Worm (Caenorhabditis elegans) whole organism, L1 larva: Measurements from ENCODE around the gene rps-13.

Experiments
- C16A3.4 ChIP-seq: fragments of 150-350 bp; optimal IDR thresholded peaks from 2 replicates; lab custom pipeline; 2014; ENCODE audit warnings: missing biosample characterization, missing genetic modification characterization
- aly-2 ChIP-seq: fragments of 150-350 bp; optimal IDR thresholded peaks from 2 replicates; lab custom pipeline; 2014; ENCODE audit warnings: missing biosample characterization, missing genetic modification characterization
- dpl-1 ChIP-seq, 3 experiments: fragments of 150-350 bp in 2 of 3; sonication (generic microtip) in 1 of 3; optimal IDR thresholded peaks; 2 replicates each; lab custom pipeline; 2014 to 2017; ENCODE audit warnings: missing biosample characterization in 3 of 3, missing genetic modification characterization in 3 of 3, missing genetic modification reagents in 3 of 3
- dsc-1 ChIP-seq: sonication (generic microtip); optimal IDR thresholded peaks from 2 replicates; lab custom pipeline; 2016; ENCODE audit warnings: mild to moderate bottlenecking, missing genetic modification characterization, missing compliant biosample characterization
- irx-1 ChIP-seq: sonication (generic microtip); optimal IDR thresholded peaks from 2 replicates; lab custom pipeline; 2016; ENCODE audit warnings: missing genetic modification characterization, missing compliant biosample characterization
- lsy-2 ChIP-seq, 2 experiments: fragments of 150-350 bp; optimal IDR thresholded peaks; 2 replicates each; lab custom pipeline; 2014; ENCODE audit warnings: missing biosample characterization in 2 of 2, missing genetic modification characterization in 2 of 2
- mab-9 ChIP-seq: fragments of 200-800 bp; sonication (Bioruptor generic); IDR thresholded peaks from 2 replicates; pipeline ENCODE4 v1.3.6; 2022; ENCODE audit warnings: missing genetic modification reagents, missing genetic modification characterization, missing compliant biosample characterization
- mdl-1 ChIP-seq, 2 experiments: fragments of 150-350 bp; optimal IDR thresholded peaks; 2 replicates each; lab custom pipeline; 2014 to 2017; ENCODE audit warnings: missing biosample characterization in 2 of 2, missing genetic modification characterization in 2 of 2, inconsistent platforms in 1 of 2
- mep-1 ChIP-seq: fragments of 150-350 bp; optimal IDR thresholded peaks from 2 replicates; lab custom pipeline; 2014; ENCODE audit warnings: missing biosample characterization, missing genetic modification characterization
- pqm-1 ChIP-seq: sonication (generic microtip); optimal IDR thresholded peaks from 3 replicates; lab custom pipeline; 2017; ENCODE audit warnings: missing biosample characterization, missing genetic modification characterization
- unc-62 ChIP-seq: fragments of 150-350 bp; optimal IDR thresholded peaks from 2 replicates; lab custom pipeline; 2014; ENCODE audit warnings: missing biosample characterization, missing genetic modification reagents, missing genetic modification characterization
- ztf-11 ChIP-seq, 2 experiments: sonication (generic microtip); optimal IDR thresholded peaks; 2 replicates each; lab custom pipeline; 2016 to 2017; ENCODE audit warnings: missing genetic modification characterization in 2 of 2, missing biosample characterization in 1 of 2, missing compliant biosample characterization in 1 of 2

DNA sequence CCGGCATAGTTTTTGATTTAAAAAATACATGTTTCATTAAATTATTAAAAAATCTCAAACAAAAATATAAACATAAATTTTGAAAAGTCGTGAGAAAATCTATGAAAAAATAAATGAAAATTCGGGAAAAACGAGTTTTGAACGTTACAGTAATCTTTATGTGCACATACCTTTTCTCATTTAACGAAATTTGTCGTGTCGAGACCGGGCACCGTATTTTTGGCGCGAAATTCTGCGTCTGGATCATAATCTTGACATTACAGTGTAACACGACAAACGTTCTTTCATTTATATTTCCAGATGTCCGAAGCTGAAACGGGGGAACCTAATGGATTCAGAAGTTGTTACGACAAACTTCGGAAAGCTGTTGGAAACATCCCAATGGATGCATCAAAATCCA lies 14.7 kb upstream of the rps-13 start, which contains the start of gene C16A3.2:
- no peak for TF ChIP-seq aly-2
- no peak for TF ChIP-seq mep-1
- no peak for TF ChIP-seq pqm-1 (tag; lab: Kevin White, UChicago)
- TF ChIP-seq mdl-1 (tag; optimal IDR thresholded peaks at IDR 0.05; lab: Kevin White, UChicago): no peak
- TF ChIP-seq mab-9: no peak
- no peak for TF ChIP-seq unc-62 (GFP tag; lab: Kevin White, UChicago)
- TF ChIP-seq irx-1 (tag; lab: Kevin White, UChicago): no peak
- TF ChIP-seq ztf-11 (tag; optimal IDR thresholded peaks at IDR 0.05; lab: Kevin White, UChicago): no peak
- no peak for TF ChIP-seq dsc-1 (tag; lab: Kevin White, UChicago)
- TF ChIP-seq lsy-2 (tag; optimal IDR thresholded peaks at IDR 0.05; lab: Kevin White, UChicago): no peak
- TF ChIP-seq C16A3.4 (tag; lab: Kevin White, UChicago): no peak
- no peak for TF ChIP-seq dpl-1 (GFP tag; optimal IDR thresholded peaks at IDR 0.05; lab: Kevin White, UChicago)
